Worm (Caenorhabditis elegans) whole organism, dauer: Measurements from ENCODE around the gene C33C12.4.

Source experiments
- unc-62 ChIP-seq: sonication (generic microtip); optimal IDR thresholded peaks from 2 replicates; lab custom pipeline; 2017; ENCODE audit warnings: missing biosample characterization, missing genetic modification reagents, missing genetic modification characterization

Gene C33C12.4

ce11 chrII:2166376-2166775 lies at the start of gene C33C12.4:
TSS of gene C33C12.4 (minus strand) at chrII:2166476.
- TF ChIP-seq unc-62 (GFP tag; lab: Kevin White, UChicago), result no peak

- TF ChIP-seq unc-62 (GFP tag; lab: Kevin White, UChicago), result no peak
Measured at ce11 chrII:2215512-2215911, 49.2 kb upstream of the C33C12.4 start.

- TF ChIP-seq unc-62 (GFP tag; lab: Kevin White, UChicago), result no peak
Measured at ce11 chrII:2207812-2208211, 41.5 kb upstream of the C33C12.4 start, which contains the start of gene Y59C2A.1. TSS of gene Y59C2A.1 (plus strand) at chrII:2208112.

- TF ChIP-seq unc-62 (GFP tag; lab: Kevin White, UChicago), result no peak
Measured at ce11 chrII:2206064-2206722, 39.9 kb upstream of the C33C12.4 start.

- TF ChIP-seq unc-62 (GFP tag; lab: Kevin White, UChicago), result no peak
Measured at ce11 chrII:2204077-2204476, 37.8 kb upstream of the C33C12.4 start, which contains the start of gene Y59C2A.2. TSS of gene Y59C2A.2 (minus strand) at chrII:2204137.

ce11 chrII:2202147-2202546 lies 35.9 kb upstream of the C33C12.4 start:
- no peak for TF ChIP-seq unc-62 (GFP tag; lab: Kevin White, UChicago)

ce11 chrII:2197555-2198288 lies 31.4 kb upstream of the C33C12.4 start, which contains the start of gene C33C12.1:
TSS of gene C33C12.1 (plus strand) at chrII:2198238.
- no peak for TF ChIP-seq unc-62 (GFP tag; lab: Kevin White, UChicago)

- no peak for TF ChIP-seq unc-62 (GFP tag; lab: Kevin White, UChicago)
Measured at ce11 chrII:2196742-2197141, 30.5 kb upstream of the C33C12.4 start.

- TF ChIP-seq unc-62 (GFP tag; lab: Kevin White, UChicago), result no peak
Measured at ce11 chrII:2195541-2195940, 29.3 kb upstream of the C33C12.4 start.

- no peak for TF ChIP-seq unc-62 (GFP tag; lab: Kevin White, UChicago)
Measured at ce11 chrII:2192267-2192666, 26.0 kb upstream of the C33C12.4 start.

ce11 chrII:2191383-2191782 lies 25.1 kb upstream of the C33C12.4 start:
- no peak for TF ChIP-seq unc-62 (GFP tag; lab: Kevin White, UChicago)

ce11 chrII:2190522-2190921 lies 24.2 kb upstream of the C33C12.4 start:
- TF ChIP-seq unc-62 (GFP tag; lab: Kevin White, UChicago), result no peak

- no peak for TF ChIP-seq unc-62 (GFP tag; lab: Kevin White, UChicago)
Measured at ce11 chrII:2189357-2189756, 23.1 kb upstream of the C33C12.4 start, which contains the start of gene mtq-2. TSS of gene mtq-2 (minus strand) at chrII:2189457.

ce11 chrII:2186730-2187129 lies 20.5 kb upstream of the C33C12.4 start:
- TF ChIP-seq unc-62 (GFP tag; lab: Kevin White, UChicago), result no peak

- no peak for TF ChIP-seq unc-62 (GFP tag; lab: Kevin White, UChicago)
Measured at ce11 chrII:2186329-2186728, 20.1 kb upstream of the C33C12.4 start, which contains the start of gene gba-2. TSS of gene gba-2 (minus strand) at chrII:2186434.

- no peak for TF ChIP-seq unc-62 (GFP tag; lab: Kevin White, UChicago)
Measured at ce11 chrII:2177735-2178134, 11.5 kb upstream of the C33C12.4 start.
